Fruit fly (Drosophila melanogaster): ENCODE results near the gene ChLD3.

- no peak for TF ChIP-seq insv (GFP tag; optimal IDR thresholded peaks at IDR 0.05)
- no peak for TF ChIP-seq toy (GFP tag; IDR thresholded peaks at IDR 0.05)
- TF ChIP-seq CG33557 (GFP tag; optimal IDR thresholded peaks at IDR 0.05), result no peak
- no peak for TF ChIP-seq Dek (tag; optimal IDR thresholded peaks at IDR 0.05)
- no peak for TF ChIP-seq sens (GFP tag)
- TF ChIP-seq Lpt (GFP tag; optimal IDR thresholded peaks at IDR 0.05), result no peak
- no peak for TF ChIP-seq CG11695 (GFP tag; IDR thresholded peaks at IDR 0.05)
- TF ChIP-seq nerfin-2 (GFP tag; IDR thresholded peaks at IDR 0.05; ENCODE audit: partially characterized antibody), result no peak
These were observed 51.2 kb downstream of the ChLD3 start for dm6 chr2L:16789880-16790279.

Data from whole organism, embryonic.